Worm (Caenorhabditis elegans) whole organism, young adult: Measurements from ENCODE around the gene D2023.3.

ENCODE experiments used
- F23B12.7 ChIP-seq: sonication (generic microtip); optimal IDR thresholded peaks from 2 replicates; lab custom pipeline; 2017; ENCODE audit warnings: missing genetic modification characterization, mild to moderate bottlenecking, missing compliant biosample characterization, antibody characterized with exemption, moderate library complexity; ENCODE audit not compliant: insufficient read depth
- T26A5.8 ChIP-seq: sonication (generic microtip); optimal IDR thresholded peaks from 2 replicates; lab custom pipeline; 2016; ENCODE audit warnings: missing genetic modification characterization, missing compliant biosample characterization
- Y53G8AR.9 ChIP-seq: fragments of 200-800 bp; sonication (Bioruptor generic); conservative IDR thresholded peaks from 2 replicates; pipeline ENCODE4 v1.3.6; 2022; ENCODE audit warnings: missing genetic modification reagents, missing genetic modification characterization, missing compliant biosample characterization
- Y56A3A.18 ChIP-seq: fragments of 200-800 bp; sonication (Bioruptor generic); IDR thresholded peaks from 2 replicates; pipeline ENCODE4 v1.3.6; 2022; ENCODE audit warnings: missing genetic modification reagents, missing genetic modification characterization, missing compliant biosample characterization
- dpl-1 ChIP-seq: fragments of 150-350 bp; optimal IDR thresholded peaks from 2 replicates; lab custom pipeline; 2014; ENCODE audit warnings: missing biosample characterization, missing genetic modification reagents, missing genetic modification characterization
- efl-1 ChIP-seq: fragments of 150-350 bp; optimal IDR thresholded peaks from 2 replicates; lab custom pipeline; 2014; ENCODE audit warnings: missing biosample characterization, missing genetic modification reagents, missing genetic modification characterization
- ets-4 ChIP-seq: fragments of 200-800 bp; sonication (Bioruptor generic); optimal IDR thresholded peaks from 2 replicates; lab custom pipeline; 2018; ENCODE audit warnings: mild to moderate bottlenecking, missing genetic modification characterization, missing compliant biosample characterization
- hlh-12 ChIP-seq: sonication (generic microtip); optimal IDR thresholded peaks from 2 replicates; lab custom pipeline; 2016; ENCODE audit warnings: missing genetic modification characterization, missing compliant biosample characterization
- hsf-1 ChIP-seq: fragments of 200-800 bp; sonication (Bioruptor generic); IDR thresholded peaks from 2 replicates; pipeline ENCODE4 v1.3.6; 2022; ENCODE audit warnings: missing genetic modification reagents, missing genetic modification characterization, missing compliant biosample characterization
- lin-54 ChIP-seq: fragments of 200-800 bp; sonication (Bioruptor generic); optimal IDR thresholded peaks from 2 replicates; lab custom pipeline; 2018; ENCODE audit warnings: mild to moderate bottlenecking, missing genetic modification characterization, missing compliant biosample characterization
- lsl-1 ChIP-seq: fragments of 200-800 bp; sonication (Bioruptor generic); optimal IDR thresholded peaks from 2 replicates; lab custom pipeline; 2018; ENCODE audit warnings: mild to moderate bottlenecking, missing genetic modification characterization, moderate library complexity, missing compliant biosample characterization
- nhr-179 ChIP-seq: sonication (generic microtip); optimal IDR thresholded peaks from 2 replicates; lab custom pipeline; 2016; ENCODE audit warnings: mild to moderate bottlenecking, missing genetic modification characterization, missing compliant biosample characterization
- unc-130 ChIP-seq: sonication (generic microtip); optimal IDR thresholded peaks from 2 replicates; lab custom pipeline; 2016; ENCODE audit warnings: missing genetic modification reagents, missing genetic modification characterization, missing compliant biosample characterization
- unc-62 ChIP-seq: fragments of 150-350 bp; optimal IDR thresholded peaks from 2 replicates; lab custom pipeline; 2014; ENCODE audit warnings: missing biosample characterization, missing genetic modification reagents, missing genetic modification characterization

DNA sequence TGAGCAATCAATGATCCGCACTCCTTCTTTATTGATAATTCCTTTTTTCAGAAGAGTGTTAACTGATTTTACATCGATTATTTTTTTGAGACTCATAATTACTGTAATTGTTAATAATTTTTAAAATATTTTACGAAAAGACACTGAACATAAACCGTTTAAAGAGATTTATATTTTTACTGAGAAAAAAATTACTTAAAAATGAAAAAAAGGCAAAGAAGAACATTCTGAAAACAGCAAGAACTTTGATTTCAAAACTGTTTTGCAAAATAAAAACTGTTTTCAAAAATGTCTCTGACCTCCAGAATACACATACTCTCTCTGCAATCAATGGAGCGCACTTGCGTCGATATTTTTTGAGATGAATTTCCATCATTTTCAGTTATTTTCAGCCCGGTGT lies 15.1 kb upstream of the D2023.3 start, which contains the start of the genes mpst-1 and D2023.6:
- no peak for TF ChIP-seq lsl-1 (GFP tag; lab: Kevin White, UChicago)
- TF ChIP-seq unc-130 (GFP tag; lab: Kevin White, UChicago), result no peak
- no peak for TF ChIP-seq Y53G8AR.9 (GFP tag; lab: Robert Waterston, UW)
- TF ChIP-seq Y56A3A.18 (GFP tag; lab: Robert Waterston, UW), result no peak
- TF ChIP-seq dpl-1, result no peak
- TF ChIP-seq ets-4 (GFP tag; lab: Kevin White, UChicago), result no peak
- no peak for TF ChIP-seq nhr-179 (tag; lab: Kevin White, UChicago)
- no peak for TF ChIP-seq F23B12.7 (tag; lab: Kevin White, UChicago)
- no peak for TF ChIP-seq efl-1
- no peak for TF ChIP-seq hlh-12 (tag; lab: Kevin White, UChicago)
- TF ChIP-seq T26A5.8 (tag; lab: Kevin White, UChicago), result no peak
- TF ChIP-seq lin-54 (GFP tag; lab: Kevin White, UChicago), result no peak
- no peak for TF ChIP-seq unc-62 (GFP tag; lab: Kevin White, UChicago)
- no peak for TF ChIP-seq hsf-1
